Fruit fly (Drosophila melanogaster): ENCODE data around the gene dpy.
A peak's percentile ranks its signal among the peaks of the same experiment; 100 is the strongest.

The dpy gene

DNA sequence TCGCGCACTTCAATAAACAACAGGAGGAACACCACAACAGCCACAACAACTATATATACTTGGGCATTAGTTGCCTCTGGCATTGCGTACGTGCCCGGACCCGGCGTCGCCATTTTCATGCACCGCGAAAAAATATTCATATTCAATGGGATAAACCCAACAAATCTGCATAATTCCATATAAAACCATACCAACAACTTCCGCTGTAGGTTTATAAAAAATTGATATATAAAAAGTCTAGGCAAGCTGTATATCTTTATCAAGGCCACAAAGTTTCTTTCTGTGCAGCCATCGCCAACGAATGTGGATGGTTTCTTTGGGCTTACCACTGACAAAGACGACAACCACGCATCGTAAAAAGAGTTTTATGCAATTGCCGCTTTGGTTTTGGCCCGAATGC is 30.8 kb downstream of the dpy start (continued):
- TF ChIP-seq CG31627 (GFP tag; optimal IDR thresholded peaks at IDR 0.05) (peak; percentile 72), fkh (GFP tag; optimal IDR thresholded peaks at IDR 0.05) (no peak), Met (GFP tag; optimal IDR thresholded peaks at IDR 0.05) (peak; percentile 69), CG4318 (GFP tag; optimal IDR thresholded peaks at IDR 0.05) (peak; percentile 91), svp (GFP tag) (peak; percentile 89), CG11294 (GFP tag; IDR thresholded peaks at IDR 0.05) (peak; percentile 86), Eip78C (GFP tag) (peak; percentile 96), Ets96B (tag; optimal IDR thresholded peaks at IDR 0.05) (peak; percentile 88), CG8319 (GFP tag; optimal IDR thresholded peaks at IDR 0.05) (peak; percentile 23), Eip93F (GFP tag; optimal IDR thresholded peaks at IDR 0.05) (no peak), CG32006 (GFP tag; optimal IDR thresholded peaks at IDR 0.05) (peak; percentile 96), CG3919 (GFP tag; optimal IDR thresholded peaks at IDR 0.05) (peak; percentile 91), Ets21C (GFP tag; optimal IDR thresholded peaks at IDR 0.05) (peak; percentile 34), Sox15 (GFP tag; optimal IDR thresholded peaks at IDR 0.05) (peak; percentile 29), Hr38 (GFP tag; optimal IDR thresholded peaks at IDR 0.05) (peak; percentile 69), pdm3 (GFP tag; optimal IDR thresholded peaks at IDR 0.05) (peak; percentile 89), OdsH (GFP tag; optimal IDR thresholded peaks at IDR 0.05) (peak; percentile 87), dsx (GFP tag; optimal IDR thresholded peaks at IDR 0.05; ENCODE audit: poor library complexity, severe bottlenecking) (peak; percentile 84), Sox14 (GFP tag; optimal IDR thresholded peaks at IDR 0.05) (peak; percentile 91)

DNA sequence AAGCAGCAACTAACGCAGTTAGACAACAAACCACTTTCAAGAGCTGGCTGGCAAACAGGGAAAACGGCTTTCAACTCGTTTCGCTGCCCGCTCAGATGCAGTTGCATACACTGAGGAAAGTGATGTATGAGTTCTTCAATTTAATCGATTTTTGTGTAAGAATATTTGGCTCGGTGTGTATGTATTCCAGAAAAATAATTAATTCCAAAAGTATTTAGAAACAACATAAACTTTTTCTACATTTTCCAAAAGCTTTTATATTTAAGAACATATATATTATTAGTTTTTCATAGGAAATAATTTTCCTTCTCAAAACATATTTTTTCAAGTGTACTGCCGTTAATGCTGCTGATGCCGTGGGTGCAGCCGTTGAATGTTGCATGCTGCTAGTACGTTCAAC is 35.1 kb downstream of the dpy start:
- TF ChIP-seq topi (GFP tag; optimal IDR thresholded peaks at IDR 0.05) (peak; percentile 57), Sox15 (GFP tag; optimal IDR thresholded peaks at IDR 0.05) (peak; percentile 17), Sox14 (GFP tag; optimal IDR thresholded peaks at IDR 0.05) (peak; percentile 48), fd59A (GFP tag; optimal IDR thresholded peaks at IDR 0.05) (peak; percentile 2), esn (GFP tag; optimal IDR thresholded peaks at IDR 0.05) (peak; percentile 73), CG6276 (GFP tag; optimal IDR thresholded peaks at IDR 0.05) (peak; percentile 92), Met (GFP tag; optimal IDR thresholded peaks at IDR 0.05) (peak; percentile 52), Eip78C (GFP tag) (peak; percentile 93), CG11762 (GFP tag; optimal IDR thresholded peaks at IDR 0.05; ENCODE audit: insufficient read depth) (peak; percentile 64), Eip93F (GFP tag; optimal IDR thresholded peaks at IDR 0.05) (no peak), CG6808 (GFP tag; optimal IDR thresholded peaks at IDR 0.05) (peak; percentile 57), CG7368 (GFP tag; optimal IDR thresholded peaks at IDR 0.05) (peak; percentile 18), Hr39 (GFP tag; optimal IDR thresholded peaks at IDR 0.05) (peak; percentile 18), Hr4 (GFP tag; optimal IDR thresholded peaks at IDR 0.05) (peak; percentile 86), CG4318 (GFP tag; optimal IDR thresholded peaks at IDR 0.05) (peak; percentile 85), CG10669 (GFP tag; optimal IDR thresholded peaks at IDR 0.05) (peak; percentile 38), cyc (GFP tag; optimal IDR thresholded peaks at IDR 0.05) (peak; percentile 41), pdm3 (GFP tag; optimal IDR thresholded peaks at IDR 0.05) (peak; percentile 65), Hr38 (GFP tag; optimal IDR thresholded peaks at IDR 0.05) (no peak), Gug (GFP tag; IDR thresholded peaks at IDR 0.05) (peak; percentile 83), lz (GFP tag; optimal IDR thresholded peaks at IDR 0.05) (peak; percentile 54), CG3919 (GFP tag; optimal IDR thresholded peaks at IDR 0.05) (peak; percentile 77), CG1621 (tag; optimal IDR thresholded peaks at IDR 0.05) (peak; percentile 18), CG6792 (GFP tag; optimal IDR thresholded peaks at IDR 0.05) (peak; percentile 29), Ets21C (GFP tag; optimal IDR thresholded peaks at IDR 0.05) (no peak), OdsH (GFP tag; optimal IDR thresholded peaks at IDR 0.05) (peak; percentile 77), fd85E (GFP tag; optimal IDR thresholded peaks at IDR 0.05) (no peak), Eip75B (GFP tag; optimal IDR thresholded peaks at IDR 0.05) (peak; percentile 60), svp (GFP tag) (peak; percentile 79), CG34406 (GFP tag; optimal IDR thresholded peaks at IDR 0.05) (peak; percentile 64), Lpt (GFP tag; optimal IDR thresholded peaks at IDR 0.05) (peak; percentile 89), achi (GFP tag; optimal IDR thresholded peaks at IDR 0.05) (peak; percentile 74), CG9139 (GFP tag; optimal IDR thresholded peaks at IDR 0.05) (peak; percentile 15), CG8319 (GFP tag; optimal IDR thresholded peaks at IDR 0.05) (no peak), salr (GFP tag; optimal IDR thresholded peaks at IDR 0.05) (peak in 1 of 2 experiments; percentile 85), Sox102F (GFP tag; optimal IDR thresholded peaks at IDR 0.05) (peak; percentile 20), CG32006 (GFP tag; optimal IDR thresholded peaks at IDR 0.05) (peak; percentile 94), CG11294 (GFP tag; IDR thresholded peaks at IDR 0.05) (peak; percentile 49; the same call in 1 of the 2 replicates), acj6 (GFP tag; optimal IDR thresholded peaks at IDR 0.05) (peak; percentile 69), CG3032 (tag; optimal IDR thresholded peaks at IDR 0.05) (peak; percentile 67), CG6163 (GFP tag; IDR thresholded peaks at IDR 0.05) (peak; percentile 85), CG31627 (GFP tag; optimal IDR thresholded peaks at IDR 0.05) (peak; percentile 25), CG8632 (GFP tag; optimal IDR thresholded peaks at IDR 0.05) (peak; percentile 42), fkh (GFP tag; optimal IDR thresholded peaks at IDR 0.05) (no peak), dac (GFP tag; optimal IDR thresholded peaks at IDR 0.05) (peak; percentile 81), Ets96B (tag; optimal IDR thresholded peaks at IDR 0.05) (peak; percentile 63)

Data from whole organism, prepupa.